Worm (Caenorhabditis elegans) whole organism, L4 larva: ENCODE measurements around the gene C37C3.18.

Experiments
- lin-13 ChIP-seq: fragments of 150-350 bp; optimal IDR thresholded peaks from 2 replicates; lab custom pipeline; 2014; ENCODE audit warnings: missing biosample characterization, missing genetic modification reagents, missing genetic modification characterization
- nhr-48 ChIP-seq: sonication (generic microtip); optimal IDR thresholded peaks from 2 replicates; lab custom pipeline; 2016; ENCODE audit warnings: mild to moderate bottlenecking, missing genetic modification characterization, missing compliant biosample characterization
- pqm-1 ChIP-seq: sonication (generic microtip); optimal IDR thresholded peaks from 2 replicates; lab custom pipeline; 2017; ENCODE audit warnings: missing biosample characterization, missing genetic modification characterization
- unc-130 ChIP-seq: sonication (generic microtip); optimal IDR thresholded peaks from 2 replicates; lab custom pipeline; 2016; ENCODE audit warnings: missing genetic modification reagents, missing genetic modification characterization, missing compliant biosample characterization

ce11 chrV:7901222-7901621, 46.4 kb downstream of the C37C3.18 start:
- TF ChIP-seq lin-13 (GFP tag; lab: Kevin White, UChicago) (no peak), pqm-1 (tag; lab: Kevin White, UChicago) (no peak), unc-130 (GFP tag; lab: Kevin White, UChicago) (no peak), nhr-48 (tag; lab: Kevin White, UChicago) (no peak)
